Worm (Caenorhabditis elegans) whole organism, L3 larva: ENCODE data around the gene dnj-16.

ENCODE experiments used
- nfya-1 ChIP-seq: sonication (generic microtip); optimal IDR thresholded peaks from 2 replicates; lab custom pipeline; 2017; ENCODE audit warnings: missing genetic modification characterization, mild to moderate bottlenecking, missing compliant biosample characterization, antibody characterized with exemption, moderate library complexity; ENCODE audit not compliant: insufficient read depth
- nhr-237 ChIP-seq: fragments of 150-350 bp; optimal IDR thresholded peaks from 2 replicates; lab custom pipeline; 2014; ENCODE audit warnings: missing biosample characterization, missing genetic modification characterization

- TF ChIP-seq nhr-237 (no peak), nfya-1 (no peak)
Measured at ce11 chrIII:4230092-4230491, 39.2 kb downstream of the dnj-16 start.
